Worm (Caenorhabditis elegans) whole organism, L4 larva: Measurements from ENCODE around the gene C50E3.11.

ENCODE experiments used
- ceh-62 ChIP-seq: sonication (generic microtip); optimal IDR thresholded peaks from 2 replicates; lab custom pipeline; 2017; ENCODE audit warnings: missing biosample characterization, missing genetic modification characterization
- daf-12 ChIP-seq: fragments of 150-350 bp; optimal IDR thresholded peaks from 2 replicates; lab custom pipeline; 2014; ENCODE audit warnings: missing biosample characterization, missing genetic modification reagents, missing genetic modification characterization
- egl-27 ChIP-seq: sonication (generic microtip); optimal IDR thresholded peaks from 3 replicates; lab custom pipeline; 2017; ENCODE audit warnings: missing biosample characterization, missing genetic modification reagents, missing genetic modification characterization
- lin-39 ChIP-seq: fragments of 150-350 bp; optimal IDR thresholded peaks from 2 replicates; lab custom pipeline; 2014; ENCODE audit warnings: missing biosample characterization, missing genetic modification reagents, missing genetic modification characterization
- mdl-1 ChIP-seq, 2 experiments: fragments of 150-350 bp in 1 of 2; sonication (generic microtip) in 1 of 2; optimal IDR thresholded peaks; 2 replicates each; lab custom pipeline; 2014 to 2017; ENCODE audit warnings: missing biosample characterization in 2 of 2, missing genetic modification characterization in 2 of 2
- nhr-25 ChIP-seq: sonication (generic microtip); optimal IDR thresholded peaks from 2 replicates; lab custom pipeline; 2017; ENCODE audit warnings: missing genetic modification characterization, mild to moderate bottlenecking, missing compliant biosample characterization, antibody characterized with exemption, moderate library complexity, borderline replicate concordance; ENCODE audit not compliant: insufficient read depth
- nhr-41 ChIP-seq: fragments of 200-800 bp; sonication (Bioruptor generic); IDR thresholded peaks from 2 replicates; pipeline ENCODE4 v1.3.6; 2022; ENCODE audit warnings: missing genetic modification reagents, missing genetic modification characterization, missing compliant biosample characterization
- tag-97 ChIP-seq: fragments of 200-800 bp; sonication (Bioruptor generic); IDR thresholded peaks from 2 replicates; pipeline ENCODE4 v1.3.6; 2022; ENCODE audit warnings: missing genetic modification characterization, missing compliant biosample characterization
- unc-130 ChIP-seq: sonication (generic microtip); optimal IDR thresholded peaks from 2 replicates; lab custom pipeline; 2016; ENCODE audit warnings: missing genetic modification reagents, missing genetic modification characterization, missing compliant biosample characterization

- TF ChIP-seq daf-12 (tag; lab: Kevin White, UChicago) (no peak), nhr-41 (GFP tag; lab: Robert Waterston, UW) (no peak), nhr-25 (tag; lab: Kevin White, UChicago) (no peak), egl-27 (tag; lab: Kevin White, UChicago) (no peak), lin-39 (tag; lab: Kevin White, UChicago) (no peak), ceh-62 (tag; lab: Kevin White, UChicago) (no peak), unc-130 (GFP tag; lab: Kevin White, UChicago) (no peak), mdl-1 (tag; optimal IDR thresholded peaks at IDR 0.05; lab: Kevin White, UChicago) (no peak), tag-97 (GFP tag; lab: Robert Waterston, UW) (no peak)
These were observed 46.7 kb upstream of the C50E3.11 start for ce11 chrV:7649963-7650362.
